In the genomic region with DNA sequence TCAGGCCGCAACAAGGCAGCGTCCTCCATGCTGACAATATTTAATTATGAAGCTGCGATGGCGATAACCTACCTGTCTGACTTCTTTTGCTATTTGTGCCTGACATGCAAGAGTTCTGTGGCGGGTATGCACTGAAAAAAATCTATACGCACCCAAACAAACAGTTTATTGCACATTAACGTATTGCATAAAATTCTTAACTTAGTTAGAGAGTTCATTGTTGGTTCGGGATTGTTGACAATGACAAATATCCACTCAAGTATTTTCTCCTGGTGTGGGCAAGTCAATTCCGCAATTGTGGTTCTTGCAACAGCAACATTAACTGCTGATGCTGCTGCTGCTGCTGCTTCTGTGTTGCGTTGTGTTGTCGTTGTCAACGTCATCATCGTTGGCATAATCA, we compare ENCODE assay signal across 1 fruit fly cellular context.
TF ChIP-seq lines count a peak whose summit lies in the region.

No protein-coding gene starts in this region.

TF ChIP-seq in whole organism, prepupa, 60 proteins besides CTCF, POLR2A, EP300 and RAD21 (continued from another document):
- TF ChIP-seq salr (GFP tag; optimal IDR thresholded peaks at IDR 0.05; lab: Kevin White, UChicago) (peak; percentile 59 to 68), CG10669 (GFP tag; optimal IDR thresholded peaks at IDR 0.05; lab: Kevin White, UChicago) (peak; percentile 62), ss (GFP tag; optimal IDR thresholded peaks at IDR 0.05; lab: Kevin White, UChicago) (peak; percentile 21 to 25), CG8632 (GFP tag; optimal IDR thresholded peaks at IDR 0.05; lab: Kevin White, UChicago) (no peak), CG11294 (GFP tag; IDR thresholded peaks at IDR 0.05; lab: Robert Waterston, UW) (no peak), Hr4 (GFP tag; optimal IDR thresholded peaks at IDR 0.05; lab: Kevin White, UChicago) (peak; percentile 39), CG32006 (GFP tag; optimal IDR thresholded peaks at IDR 0.05; lab: Kevin White, UChicago) (peak; percentile 77), topi (GFP tag; optimal IDR thresholded peaks at IDR 0.05; lab: Kevin White, UChicago) (no peak), Lpt (GFP tag; optimal IDR thresholded peaks at IDR 0.05; lab: Kevin White, UChicago) (peak; percentile 18), Ets96B (tag; optimal IDR thresholded peaks at IDR 0.05; lab: Kevin White, UChicago) (peak; percentile 70), acj6 (GFP tag; optimal IDR thresholded peaks at IDR 0.05; lab: Kevin White, UChicago) (peak; percentile 56), CG11762 (GFP tag; optimal IDR thresholded peaks at IDR 0.05; lab: Kevin White, UChicago; ENCODE audit: insufficient read depth) (peak; percentile 9), Sox14 (GFP tag; optimal IDR thresholded peaks at IDR 0.05; lab: Kevin White, UChicago) (peak; percentile 62), lz (GFP tag; optimal IDR thresholded peaks at IDR 0.05; lab: Kevin White, UChicago) (no peak), spab (GFP tag; optimal IDR thresholded peaks at IDR 0.05; lab: Kevin White, UChicago) (peak; percentile 60), svp (GFP tag; lab: Kevin White, UChicago) (peak; percentile 11), CG10631 (GFP tag; optimal IDR thresholded peaks at IDR 0.05; lab: Kevin White, UChicago) (peak; percentile 57), Eip75B (GFP tag; optimal IDR thresholded peaks at IDR 0.05; lab: Kevin White, UChicago) (peak; percentile 35), achi (GFP tag; optimal IDR thresholded peaks at IDR 0.05; lab: Kevin White, UChicago) (peak; percentile 46), Ets21C (GFP tag; optimal IDR thresholded peaks at IDR 0.05; lab: Kevin White, UChicago) (no peak), CG11902 (GFP tag; optimal IDR thresholded peaks at IDR 0.05; lab: Kevin White, UChicago) (no peak), CG3032 (tag; optimal IDR thresholded peaks at IDR 0.05; lab: Kevin White, UChicago) (peak; percentile 64)
